Worm (Caenorhabditis elegans) whole organism, L3 larva: ENCODE data around the gene F54H12.7.

Source experiments
- ZK546.5 ChIP-seq: sonication (generic microtip); optimal IDR thresholded peaks from 2 replicates; lab custom pipeline; 2017; ENCODE audit warnings: missing biosample characterization, missing genetic modification characterization
- ceh-28 ChIP-seq: fragments of 150-350 bp; optimal IDR thresholded peaks from 2 replicates; lab custom pipeline; 2014; ENCODE audit warnings: missing biosample characterization, missing genetic modification reagents, missing genetic modification characterization
- nhr-11 ChIP-seq: fragments of 150-350 bp; optimal IDR thresholded peaks from 2 replicates; lab custom pipeline; 2014; ENCODE audit warnings: missing biosample characterization, missing genetic modification characterization
- pha-4 ChIP-seq: fragments of 150-350 bp; optimal IDR thresholded peaks from 2 replicates; lab custom pipeline; 2014; ENCODE audit warnings: missing biosample characterization, missing genetic modification reagents, missing genetic modification characterization
- snpc-4 ChIP-seq: fragments of 150-350 bp; optimal IDR thresholded peaks from 2 replicates; lab custom pipeline; 2014; ENCODE audit warnings: missing biosample characterization, missing genetic modification characterization
- ztf-11 ChIP-seq: fragments of 150-350 bp; optimal IDR thresholded peaks from 2 replicates; lab custom pipeline; 2014; ENCODE audit warnings: missing biosample characterization, missing genetic modification characterization

DNA sequence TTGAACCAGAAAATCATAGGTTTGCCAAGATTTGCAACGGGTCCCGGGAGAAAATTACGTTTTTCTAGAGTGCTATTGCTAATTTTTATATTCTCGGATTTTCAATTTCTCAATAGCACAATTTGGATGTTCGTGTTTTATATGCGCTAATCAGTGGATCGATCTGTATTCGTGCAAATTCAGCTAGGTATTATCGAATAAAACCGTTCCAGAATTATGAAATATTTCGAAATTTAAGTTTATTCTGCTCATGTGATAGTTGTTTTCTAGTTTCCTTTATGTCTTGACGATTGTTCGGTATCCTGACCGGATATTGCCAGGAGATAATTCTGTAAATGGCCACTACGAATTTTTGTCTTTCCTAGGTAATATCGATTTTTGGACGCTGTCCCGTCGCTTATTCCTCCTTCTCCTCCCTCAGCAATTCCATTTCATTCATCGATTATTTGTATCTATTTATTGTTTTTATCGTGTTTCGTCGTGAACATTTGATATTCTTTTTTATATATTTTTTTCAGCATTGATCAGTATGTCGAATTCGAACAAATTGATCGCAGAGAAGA lies 41.2 kb downstream of the F54H12.7 start, which contains the start of gene cit-1.2:
- no peak for TF ChIP-seq pha-4 (tag; lab: Kevin White, UChicago)
- TF ChIP-seq ceh-28 (tag; lab: Kevin White, UChicago): no peak
- no peak for TF ChIP-seq nhr-11 (tag; lab: Kevin White, UChicago)
- TF ChIP-seq ztf-11 (tag; lab: Kevin White, UChicago): no peak
- TF ChIP-seq ZK546.5 (tag; lab: Kevin White, UChicago): no peak
- TF ChIP-seq snpc-4 (tag; lab: Kevin White, UChicago): no peak
